Worm (Caenorhabditis elegans): Measurements from ENCODE around the gene mff-1.

The mff-1 gene

DNA sequence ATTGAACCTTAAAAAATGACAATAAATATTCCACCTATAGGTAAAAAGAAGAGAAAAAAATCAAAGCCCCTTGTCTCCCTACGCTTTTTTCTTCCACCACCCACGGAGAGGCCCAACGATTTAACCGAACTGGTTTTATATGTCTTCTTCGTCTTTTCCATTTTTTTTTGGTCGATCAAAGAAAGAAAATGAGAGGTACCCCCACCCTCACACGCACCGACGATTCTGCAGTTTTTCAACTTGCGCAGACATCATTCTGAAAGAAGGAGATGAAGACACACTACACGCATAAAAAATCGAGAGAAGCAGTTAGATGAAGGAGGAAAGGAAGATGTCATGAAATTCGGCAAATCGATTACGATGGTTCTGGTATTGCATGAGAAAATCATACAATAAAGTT is 27.3 kb upstream of the mff-1 start:
- TF ChIP-seq hlh-15 (tag; optimal IDR thresholded peaks at IDR 0.05) (no peak), che-1 (tag; optimal IDR thresholded peaks at IDR 0.05) (no peak), unc-86 (tag; optimal IDR thresholded peaks at IDR 0.05) (no peak), hlh-6 (tag; optimal IDR thresholded peaks at IDR 0.05) (no peak), Y22D7AL.16 (tag; optimal IDR thresholded peaks at IDR 0.05) (no peak), fax-1 (tag; optimal IDR thresholded peaks at IDR 0.05) (no peak), tbx-7 (tag; optimal IDR thresholded peaks at IDR 0.05) (no peak), tbx-2 (tag; optimal IDR thresholded peaks at IDR 0.05) (no peak), ttx-3 (tag; optimal IDR thresholded peaks at IDR 0.05) (no peak), ztf-16 (tag; optimal IDR thresholded peaks at IDR 0.05) (no peak), ahr-1 (tag; optimal IDR thresholded peaks at IDR 0.05) (no peak), sox-4 (tag; optimal IDR thresholded peaks at IDR 0.05) (no peak)

DNA sequence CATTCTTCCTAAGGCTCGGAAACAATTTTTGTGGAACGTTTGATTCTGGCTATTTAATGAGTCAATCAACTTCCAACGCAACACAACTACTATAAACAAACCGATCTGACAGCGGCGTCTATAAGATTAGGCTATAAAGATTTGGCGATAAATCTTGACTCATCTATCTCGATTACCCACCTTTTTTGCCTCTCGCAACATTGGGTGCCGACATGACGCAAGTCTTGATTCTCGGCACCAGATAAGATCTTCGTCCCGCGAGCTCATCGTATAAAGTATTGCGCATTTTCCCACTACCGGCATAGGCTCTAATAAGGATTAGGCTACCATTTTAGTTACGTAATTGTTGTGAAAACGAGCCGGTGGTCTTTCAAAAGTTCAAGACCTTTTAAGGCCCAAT is 24.9 kb upstream of the mff-1 start:
- no peak for TF ChIP-seq dve-1 (tag; optimal IDR thresholded peaks at IDR 0.05)
- no peak for TF ChIP-seq fkh-6 (tag; optimal IDR thresholded peaks at IDR 0.05)
- no peak for TF ChIP-seq ceh-9 (tag; optimal IDR thresholded peaks at IDR 0.05)
- no peak for TF ChIP-seq pros-1 (tag; optimal IDR thresholded peaks at IDR 0.05)
- TF ChIP-seq unc-42 (tag; optimal IDR thresholded peaks at IDR 0.05), result no peak
- no peak for TF ChIP-seq hlh-8 (tag; optimal IDR thresholded peaks at IDR 0.05)
- no peak for TF ChIP-seq elt-4 (tag; optimal IDR thresholded peaks at IDR 0.05)
- no peak for TF ChIP-seq ceh-18 (tag; optimal IDR thresholded peaks at IDR 0.05)
- TF ChIP-seq ttx-3 (tag; optimal IDR thresholded peaks at IDR 0.05), result no peak
- TF ChIP-seq rnt-1 (tag; optimal IDR thresholded peaks at IDR 0.05), result peak; percentile 6
- no peak for TF ChIP-seq pag-3 (tag; optimal IDR thresholded peaks at IDR 0.05; ENCODE audit: borderline replicate concordance)
- peak; percentile 64 for TF ChIP-seq tbx-2 (tag; optimal IDR thresholded peaks at IDR 0.05)
- peak; percentile 2 for TF ChIP-seq unc-55 (GFP tag; optimal IDR thresholded peaks at IDR 0.05)
- TF ChIP-seq nhr-11 (tag; optimal IDR thresholded peaks at IDR 0.05), result no peak
- TF ChIP-seq tbx-7 (tag; optimal IDR thresholded peaks at IDR 0.05), result no peak
- no peak for TF ChIP-seq pha-4 (tag; optimal IDR thresholded peaks at IDR 0.05)
- no peak for TF ChIP-seq T23F11.4 (GFP tag; optimal IDR thresholded peaks at IDR 0.05)
- no peak for TF ChIP-seq pax-1 (tag; optimal IDR thresholded peaks at IDR 0.05)
- TF ChIP-seq K02D7.2 (tag; optimal IDR thresholded peaks at IDR 0.05), result no peak

DNA sequence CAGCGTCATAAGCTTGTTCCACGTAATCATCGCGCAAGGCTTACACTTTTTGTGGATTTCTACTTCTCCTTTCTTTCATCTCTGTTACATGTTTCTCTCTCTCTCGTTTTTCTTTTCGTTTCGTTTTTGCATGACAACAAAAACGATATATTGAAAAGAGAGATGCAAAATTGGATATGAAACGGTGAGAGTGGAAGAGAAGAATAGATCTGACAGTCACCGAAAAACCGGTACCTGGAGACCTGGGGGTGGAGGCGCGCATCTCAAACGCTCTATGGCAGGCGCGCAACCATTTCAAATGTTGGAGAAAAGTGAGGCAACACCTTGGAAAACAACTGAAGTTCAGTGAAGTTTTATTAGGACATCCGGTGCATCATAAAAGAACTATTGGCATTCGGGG is 22.6 kb upstream of the mff-1 start:
- peak; percentile 22 for TF ChIP-seq ceh-31 (tag; optimal IDR thresholded peaks at IDR 0.05)
- no peak for TF ChIP-seq unc-55 (GFP tag; optimal IDR thresholded peaks at IDR 0.05)
- no peak for TF ChIP-seq ceh-6 (GFP tag; optimal IDR thresholded peaks at IDR 0.05)
- TF ChIP-seq ceh-18 (tag; optimal IDR thresholded peaks at IDR 0.05), result no peak

DNA sequence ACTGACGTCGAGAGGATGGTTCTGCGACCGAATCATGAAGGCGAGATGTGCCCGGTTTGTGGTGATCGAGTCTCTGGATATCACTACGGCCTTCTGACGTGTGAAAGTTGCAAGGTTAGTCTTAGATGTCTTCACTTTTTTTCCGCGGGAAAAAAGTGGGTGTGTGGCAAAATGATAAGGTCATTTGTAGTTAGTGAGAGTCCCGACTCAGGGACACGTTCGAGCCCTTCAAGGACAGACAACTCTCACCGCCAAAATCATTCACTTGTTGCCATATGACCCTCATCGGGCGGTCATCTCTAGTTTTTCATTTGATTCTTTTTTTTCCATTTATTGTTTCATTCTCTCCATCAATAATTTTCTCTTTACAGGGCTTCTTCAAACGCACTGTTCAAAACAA is 21.9 kb upstream of the mff-1 start:
- TF ChIP-seq nhr-11 (tag; optimal IDR thresholded peaks at IDR 0.05) (no peak), sox-2 (GFP tag; IDR thresholded peaks at IDR 0.05) (no peak), pha-4 (tag; optimal IDR thresholded peaks at IDR 0.05) (no peak), npax-4 (tag; optimal IDR thresholded peaks at IDR 0.05) (no peak), pha-2 (tag; optimal IDR thresholded peaks at IDR 0.05) (no peak)

DNA sequence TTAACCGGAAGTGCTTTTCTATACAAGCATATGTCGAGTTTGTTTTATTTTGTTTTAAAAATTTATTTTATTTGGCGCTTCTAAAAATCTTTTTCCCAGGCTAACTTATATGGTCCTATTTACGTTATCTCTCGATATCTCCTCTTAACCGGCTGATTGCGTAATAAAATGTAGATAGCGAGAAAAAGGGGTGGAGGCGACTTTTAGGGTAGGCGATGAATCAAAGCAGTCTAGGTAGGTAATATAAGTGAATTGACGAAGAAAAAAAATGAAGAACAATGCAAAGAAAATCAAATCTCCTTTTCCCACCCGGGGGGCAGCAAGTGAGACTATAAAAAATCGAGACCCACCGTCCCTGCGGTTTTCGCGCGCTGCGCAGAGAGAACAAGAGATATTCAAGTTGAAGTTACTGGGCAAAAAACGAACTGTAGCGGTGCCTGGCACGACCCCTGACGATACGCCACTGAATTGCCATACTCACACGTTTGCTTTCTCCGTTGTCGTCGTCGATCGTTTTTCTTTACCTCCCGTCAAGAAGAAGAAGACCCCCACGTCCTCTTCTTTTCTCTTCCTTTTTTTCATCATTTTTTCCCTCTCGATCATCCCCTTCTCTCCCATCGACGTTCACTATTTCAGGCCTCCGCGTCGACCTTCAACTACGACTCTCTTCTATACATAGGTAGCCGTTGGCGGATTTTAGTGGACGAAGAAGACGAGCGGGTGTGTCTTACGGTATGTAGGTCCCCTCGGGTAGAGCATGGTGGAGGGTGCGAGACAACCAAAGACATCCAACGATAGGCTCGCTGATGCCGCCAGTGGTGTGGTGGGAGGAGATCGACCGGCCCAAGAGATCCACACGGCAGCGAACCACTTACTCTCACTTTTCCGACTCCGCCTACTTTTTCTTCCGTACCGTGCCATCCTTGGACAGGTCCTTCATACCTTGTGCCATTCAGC is 21.1 kb upstream of the mff-1 start, which contains the start of gene nhr-25:
nhr-25 (plus strand) TSS at position 637 of the 957 bp plus-strand sequence.
- TF ChIP-seq C38D4.7 (GFP tag; optimal IDR thresholded peaks at IDR 0.05), result no peak
- no peak for TF ChIP-seq elt-4 (tag; optimal IDR thresholded peaks at IDR 0.05)
- peak; percentile 17 for TF ChIP-seq ceh-31 (tag; optimal IDR thresholded peaks at IDR 0.05)
- TF ChIP-seq elt-2 (tag; optimal IDR thresholded peaks at IDR 0.05), result peak; percentile 62

Measured in whole organism, late embryonic.